Worm (Caenorhabditis elegans) whole organism, early embryonic: ENCODE measurements around the gene str-82.

Experiments used
- B0310.2 ChIP-seq: sonication (generic microtip); optimal IDR thresholded peaks from 2 replicates; lab custom pipeline; 2016; ENCODE audit warnings: mild to moderate bottlenecking, missing genetic modification characterization, missing compliant biosample characterization
- F13C5.2 ChIP-seq: sonication (generic microtip); optimal IDR thresholded peaks from 2 replicates; lab custom pipeline; 2017; ENCODE audit warnings: mild to moderate bottlenecking, missing genetic modification characterization, inconsistent platforms, missing compliant biosample characterization
- aly-1 ChIP-seq: sonication (generic microtip); optimal IDR thresholded peaks from 2 replicates; lab custom pipeline; 2016; ENCODE audit warnings: missing genetic modification characterization, missing compliant biosample characterization
- ama-1 ChIP-seq: fragments of 150-350 bp; optimal IDR thresholded peaks from 2 replicates; lab custom pipeline; 2014
- ceh-13 ChIP-seq: fragments of 200-800 bp; sonication (Bioruptor generic); optimal IDR thresholded peaks from 2 replicates; lab custom pipeline; 2018; ENCODE audit warnings: mild to moderate bottlenecking, missing genetic modification characterization, missing compliant biosample characterization
- ceh-36 ChIP-seq: sonication (generic microtip); optimal IDR thresholded peaks from 2 replicates; lab custom pipeline; 2016; ENCODE audit warnings: missing genetic modification characterization, inconsistent platforms, missing compliant biosample characterization
- ets-7 ChIP-seq: sonication (generic microtip); optimal IDR thresholded peaks from 2 replicates; lab custom pipeline; 2016; ENCODE audit warnings: missing genotype, missing genetic modification characterization, missing compliant biosample characterization
- flt-1 ChIP-seq: fragments of 200-800 bp; sonication (Bioruptor generic); IDR thresholded peaks from 2 replicates; pipeline ENCODE4 v1.3.6; 2022; ENCODE audit warnings: missing genetic modification characterization, missing compliant biosample characterization
- hmbx-1 ChIP-seq: sonication (generic microtip); optimal IDR thresholded peaks from 2 replicates; lab custom pipeline; 2016; ENCODE audit warnings: mild to moderate bottlenecking, missing genetic modification characterization, missing compliant biosample characterization
- hmg-4 ChIP-seq: fragments of 200-800 bp; sonication (Bioruptor generic); optimal IDR thresholded peaks from 2 replicates; lab custom pipeline; 2018; ENCODE audit warnings: mild to moderate bottlenecking, missing genetic modification characterization, missing compliant biosample characterization
- hnd-1 ChIP-seq: sonication (generic microtip); optimal IDR thresholded peaks from 2 replicates; lab custom pipeline; 2016; ENCODE audit warnings: missing genetic modification characterization, missing compliant biosample characterization
- pes-1 ChIP-seq: fragments of 200-800 bp; sonication (Bioruptor generic); IDR thresholded peaks from 2 replicates; pipeline ENCODE4 v1.3.6; 2022; ENCODE audit warnings: missing genetic modification reagents, missing genetic modification characterization, missing compliant biosample characterization
- scrt-1 ChIP-seq: fragments of 200-800 bp; sonication (Bioruptor generic); IDR thresholded peaks from 2 replicates; pipeline ENCODE4 v1.3.6; 2022; ENCODE audit warnings: missing genetic modification characterization, missing compliant biosample characterization
- sea-1 ChIP-seq: fragments of 200-800 bp; sonication (Bioruptor generic); conservative IDR thresholded peaks from 2 replicates; pipeline ENCODE4 v1.3.6; 2022; ENCODE audit warnings: missing genetic modification characterization, missing compliant biosample characterization
- tbx-11 ChIP-seq: fragments of 200-800 bp; sonication (Bioruptor generic); IDR thresholded peaks from 2 replicates; pipeline ENCODE4 v1.3.6; 2022; ENCODE audit warnings: missing genetic modification characterization, missing compliant biosample characterization
- tbx-37 ChIP-seq: fragments of 200-800 bp; sonication (Bioruptor generic); conservative IDR thresholded peaks from 2 replicates; pipeline ENCODE4 v1.3.6; 2022; ENCODE audit warnings: missing genetic modification reagents, missing genetic modification characterization, missing compliant biosample characterization
- tra-4 ChIP-seq: sonication (generic microtip); optimal IDR thresholded peaks from 2 replicates; lab custom pipeline; 2017; ENCODE audit warnings: missing genetic modification characterization, missing compliant biosample characterization

Gene str-82

DNA sequence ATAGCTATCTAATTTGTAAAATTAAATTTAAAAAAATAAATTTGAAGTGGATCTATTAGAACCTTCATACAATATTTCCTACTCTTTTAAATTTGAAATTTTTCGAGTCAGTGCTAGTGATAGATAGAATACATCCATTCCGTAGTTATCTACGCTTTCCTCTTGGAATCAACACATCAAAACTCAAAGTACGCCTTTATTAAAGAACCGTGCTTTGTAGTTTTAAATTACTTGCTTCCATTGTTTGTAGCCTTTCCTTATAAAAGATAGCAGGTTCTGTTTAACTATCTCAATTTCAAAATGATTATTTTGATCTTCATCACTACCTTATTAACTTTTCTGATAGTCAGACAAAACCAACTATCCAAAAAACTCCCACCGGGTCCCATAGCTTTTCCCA is 29.4 kb upstream of the str-82 start, which contains the start of gene cyp-35B3:
Gene cyp-35B3 (plus strand): TSS at position 301 of the 400 bp plus-strand sequence.
- TF ChIP-seq tra-4 (tag; lab: Kevin White, UChicago): no peak
- no peak for TF ChIP-seq aly-1
- no peak for TF ChIP-seq hnd-1 (tag; lab: Kevin White, UChicago)
- no peak for TF ChIP-seq flt-1 (GFP tag; lab: Robert Waterston, UW)
- TF ChIP-seq B0310.2 (tag; lab: Kevin White, UChicago): no peak
- no peak for TF ChIP-seq hmbx-1 (tag; lab: Kevin White, UChicago)
- no peak for TF ChIP-seq F13C5.2 (tag; lab: Kevin White, UChicago)
- no peak for TF ChIP-seq ceh-13 (GFP tag; lab: Kevin White, UChicago)
- no peak for TF ChIP-seq scrt-1 (GFP tag; lab: Robert Waterston, UW)
- TF ChIP-seq pes-1 (GFP tag; lab: Robert Waterston, UW): no peak
- no peak for TF ChIP-seq ama-1 (lab: Kevin White, UChicago)
- no peak for TF ChIP-seq sea-1 (GFP tag; lab: Robert Waterston, UW)
- no peak for TF ChIP-seq tbx-11 (GFP tag; lab: Robert Waterston, UW)
- TF ChIP-seq tbx-37 (GFP tag; lab: Robert Waterston, UW): no peak
- TF ChIP-seq ets-7: no peak
- TF ChIP-seq ceh-36 (tag; lab: Kevin White, UChicago): no peak
- no peak for TF ChIP-seq hmg-4 (GFP tag; lab: Kevin White, UChicago)

DNA sequence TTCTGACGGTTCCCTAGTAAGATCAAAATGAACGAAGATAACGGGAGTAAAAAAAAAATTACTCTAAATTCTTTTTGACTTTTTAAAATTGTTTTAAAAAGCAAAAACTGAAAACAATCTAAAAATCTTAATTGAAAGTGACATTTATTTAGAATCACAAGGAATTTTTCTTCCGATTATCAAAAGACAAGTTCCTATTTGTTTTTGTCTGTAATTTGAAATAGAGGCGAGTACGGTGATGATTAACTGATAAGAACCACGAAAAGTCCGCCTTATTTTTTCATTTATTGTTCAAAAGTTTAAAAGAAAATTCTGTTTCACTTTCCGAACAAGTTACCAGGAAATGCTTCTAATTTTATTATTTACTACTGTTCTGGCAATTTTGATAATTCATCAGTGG is 24.7 kb upstream of the str-82 start, which contains the start of gene dach-1:
Gene dach-1 (plus strand): TSS at position 301 of the 400 bp plus-strand sequence.
- no peak for TF ChIP-seq flt-1 (GFP tag; lab: Robert Waterston, UW)
- TF ChIP-seq pes-1 (GFP tag; lab: Robert Waterston, UW): no peak
- no peak for TF ChIP-seq hmbx-1 (tag; lab: Kevin White, UChicago)

DNA sequence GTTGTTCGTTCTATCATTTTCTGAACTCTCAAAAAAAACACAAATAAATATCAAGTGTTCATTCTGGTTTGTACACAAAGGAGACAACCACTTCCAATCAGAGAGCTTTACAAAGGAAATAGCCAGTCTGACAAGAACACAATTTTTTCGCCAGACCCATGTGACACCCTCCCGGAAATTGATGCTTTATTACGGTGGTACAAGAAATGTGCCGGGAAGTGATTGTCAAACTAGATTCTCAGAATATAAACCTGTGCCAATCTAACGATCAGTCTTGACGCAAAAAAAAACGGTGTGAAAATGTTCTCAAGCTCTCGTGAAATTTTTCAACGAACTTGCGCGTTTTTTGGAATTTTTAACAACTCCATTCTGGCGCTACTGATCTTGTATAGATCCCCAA is 20.7 kb upstream of the str-82 start, which contains the start of gene str-247:
Gene str-247 (plus strand): TSS at position 301 of the 400 bp plus-strand sequence.
- no peak for TF ChIP-seq ets-7
- TF ChIP-seq tra-4 (tag; lab: Kevin White, UChicago): no peak
- TF ChIP-seq hnd-1 (tag; lab: Kevin White, UChicago): no peak
- TF ChIP-seq tbx-37 (GFP tag; lab: Robert Waterston, UW): no peak
- no peak for TF ChIP-seq aly-1
- TF ChIP-seq F13C5.2 (tag; lab: Kevin White, UChicago): no peak
- no peak for TF ChIP-seq flt-1 (GFP tag; lab: Robert Waterston, UW)
- TF ChIP-seq ama-1 (lab: Kevin White, UChicago): no peak
- no peak for TF ChIP-seq hmbx-1 (tag; lab: Kevin White, UChicago)
- TF ChIP-seq sea-1 (GFP tag; lab: Robert Waterston, UW): no peak
- TF ChIP-seq ceh-36 (tag; lab: Kevin White, UChicago): no peak
- no peak for TF ChIP-seq ceh-13 (GFP tag; lab: Kevin White, UChicago)
- TF ChIP-seq pes-1 (GFP tag; lab: Robert Waterston, UW): no peak
- no peak for TF ChIP-seq B0310.2 (tag; lab: Kevin White, UChicago)
- TF ChIP-seq hmg-4 (GFP tag; lab: Kevin White, UChicago): no peak
- no peak for TF ChIP-seq scrt-1 (GFP tag; lab: Robert Waterston, UW)
- TF ChIP-seq tbx-11 (GFP tag; lab: Robert Waterston, UW): no peak

DNA sequence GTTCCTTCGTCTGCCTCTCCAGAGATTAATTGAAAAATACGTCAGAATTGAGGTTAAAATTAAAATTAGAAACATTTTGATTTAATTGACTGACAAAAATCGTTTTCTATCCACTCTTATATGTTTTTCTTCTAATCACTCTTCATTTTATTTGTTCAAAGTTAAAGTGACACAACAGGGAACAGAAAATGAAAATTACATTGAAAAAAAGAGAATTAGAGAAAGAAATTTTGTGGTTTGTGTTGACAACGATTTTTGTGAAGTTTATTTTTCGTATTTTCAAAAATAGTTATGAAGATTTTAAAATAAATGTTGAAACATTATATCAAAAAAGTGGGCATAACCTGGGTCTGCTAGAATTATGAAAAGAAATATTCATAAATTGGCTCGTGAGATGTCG is 16.9 kb upstream of the str-82 start, which contains the start of gene cyp-34A5:
Gene cyp-34A5 (minus strand): TSS at position 101 of the 400 bp plus-strand sequence.
- TF ChIP-seq hnd-1 (tag; lab: Kevin White, UChicago) (no peak), scrt-1 (GFP tag; lab: Robert Waterston, UW) (no peak), pes-1 (GFP tag; lab: Robert Waterston, UW) (no peak), aly-1 (no peak), hmg-4 (GFP tag; lab: Kevin White, UChicago) (no peak)

DNA sequence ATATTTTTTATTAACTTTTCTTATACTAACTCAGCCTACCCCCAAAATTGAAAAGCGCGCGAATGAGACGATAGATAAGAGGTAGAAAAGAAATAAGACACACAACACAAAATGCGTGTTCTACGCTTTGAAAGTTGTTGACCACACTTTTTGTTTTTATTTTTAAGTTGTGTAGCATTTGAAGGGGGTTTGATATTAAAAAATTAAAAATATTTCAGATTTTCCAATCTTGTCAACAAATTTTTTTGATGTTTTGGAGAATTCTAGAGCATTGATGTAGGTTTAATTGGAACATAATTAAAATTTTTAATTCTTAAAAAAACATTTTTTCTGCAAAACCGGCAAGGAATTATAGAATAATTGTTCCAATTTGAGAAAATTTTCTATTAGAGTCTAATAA is 13.2 kb upstream of the str-82 start, which contains the start of gene cyp-34A6:
Gene cyp-34A6 (minus strand): TSS at position 101 of the 400 bp plus-strand sequence.
- TF ChIP-seq aly-1: no peak
- TF ChIP-seq hmbx-1 (tag; lab: Kevin White, UChicago): no peak
- no peak for TF ChIP-seq hnd-1 (tag; lab: Kevin White, UChicago)
- TF ChIP-seq scrt-1 (GFP tag; lab: Robert Waterston, UW): no peak

DNA sequence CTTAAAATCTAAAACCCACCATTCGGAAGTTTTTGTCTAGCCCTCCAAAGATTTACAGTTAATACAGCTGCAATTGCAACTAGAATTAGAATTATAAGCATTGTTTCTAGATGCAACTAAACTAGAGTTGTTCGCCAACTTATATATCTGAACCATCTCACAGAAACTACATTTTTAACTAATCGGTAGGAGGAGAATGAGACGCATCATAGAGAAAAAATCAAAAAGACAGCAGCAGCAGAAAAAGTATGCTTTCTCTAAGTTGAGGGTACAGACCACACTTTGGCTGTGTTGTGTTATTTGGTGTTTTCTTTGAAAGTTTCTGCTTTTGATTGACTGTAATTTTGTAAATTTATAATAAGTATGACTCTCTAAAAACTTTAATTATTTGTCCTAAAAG is 10.7 kb upstream of the str-82 start, which contains the start of gene cyp-34A7:
Gene cyp-34A7 (minus strand): TSS at position 101 of the 400 bp plus-strand sequence.
- no peak for TF ChIP-seq flt-1 (GFP tag; lab: Robert Waterston, UW)
- TF ChIP-seq aly-1: no peak
- no peak for TF ChIP-seq tbx-37 (GFP tag; lab: Robert Waterston, UW)
- TF ChIP-seq ets-7: no peak
- TF ChIP-seq tra-4 (tag; lab: Kevin White, UChicago): no peak
- TF ChIP-seq ceh-13 (GFP tag; lab: Kevin White, UChicago): no peak
- no peak for TF ChIP-seq scrt-1 (GFP tag; lab: Robert Waterston, UW)
- TF ChIP-seq sea-1 (GFP tag; lab: Robert Waterston, UW): no peak
- TF ChIP-seq ama-1 (lab: Kevin White, UChicago): no peak
- no peak for TF ChIP-seq B0310.2 (tag; lab: Kevin White, UChicago)
- TF ChIP-seq ceh-36 (tag; lab: Kevin White, UChicago): no peak

DNA sequence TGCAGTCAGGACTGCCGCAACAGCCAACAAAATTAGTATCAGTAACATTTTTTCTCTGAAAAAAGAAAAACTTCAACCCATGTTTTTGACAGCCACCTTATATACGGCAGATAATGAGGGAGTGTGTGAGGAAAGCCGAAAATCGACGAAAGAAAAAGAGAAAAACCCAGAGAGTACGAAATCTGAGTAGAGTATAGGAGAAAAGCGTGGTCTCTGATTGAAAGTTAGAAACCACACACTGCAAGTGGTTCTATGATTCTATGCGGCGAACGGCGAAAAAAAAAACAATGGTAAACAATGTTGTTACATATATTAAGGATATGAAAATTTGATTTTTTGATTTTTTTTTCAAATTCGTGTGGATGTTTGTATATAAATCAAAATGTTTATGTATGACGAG is 6.7 kb upstream of the str-82 start, which contains the start of gene cyp-34A8:
Gene cyp-34A8 (minus strand): TSS at position 62 of the 400 bp plus-strand sequence.
- TF ChIP-seq F13C5.2 (tag; lab: Kevin White, UChicago) (no peak), scrt-1 (GFP tag; lab: Robert Waterston, UW) (no peak), ceh-13 (GFP tag; lab: Kevin White, UChicago) (no peak), ama-1 (lab: Kevin White, UChicago) (no peak), tbx-37 (GFP tag; lab: Robert Waterston, UW) (no peak), hnd-1 (tag; lab: Kevin White, UChicago) (no peak)
